Worm (Caenorhabditis elegans): ENCODE results near the gene srsx-19.

The srsx-19 gene

DNA sequence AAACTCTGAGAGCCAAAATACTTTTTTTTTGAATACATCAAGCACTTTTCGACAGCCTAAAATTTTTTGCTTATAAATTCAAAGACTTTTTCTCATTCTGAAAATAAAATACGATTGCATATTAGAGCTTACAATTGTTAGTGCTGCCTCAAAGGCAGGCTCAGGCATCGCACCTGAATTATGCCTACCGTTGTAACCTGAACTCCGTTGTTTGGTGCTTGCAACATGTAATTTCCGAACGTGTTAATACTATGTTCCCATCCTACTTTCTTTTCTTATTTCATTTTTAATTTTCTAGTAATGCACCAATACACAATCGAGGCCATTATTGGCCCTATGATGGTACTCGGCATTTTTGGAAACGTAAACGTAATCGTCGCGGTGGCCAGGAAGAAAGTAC lies at the start of gene srsx-19:
srsx-19 (plus strand) TSS at position 301 of the 400 bp plus-strand sequence.
- TF ChIP-seq med-1 (GFP tag; optimal IDR thresholded peaks at IDR 0.05; ENCODE audit: insufficient read depth): no peak

DNA sequence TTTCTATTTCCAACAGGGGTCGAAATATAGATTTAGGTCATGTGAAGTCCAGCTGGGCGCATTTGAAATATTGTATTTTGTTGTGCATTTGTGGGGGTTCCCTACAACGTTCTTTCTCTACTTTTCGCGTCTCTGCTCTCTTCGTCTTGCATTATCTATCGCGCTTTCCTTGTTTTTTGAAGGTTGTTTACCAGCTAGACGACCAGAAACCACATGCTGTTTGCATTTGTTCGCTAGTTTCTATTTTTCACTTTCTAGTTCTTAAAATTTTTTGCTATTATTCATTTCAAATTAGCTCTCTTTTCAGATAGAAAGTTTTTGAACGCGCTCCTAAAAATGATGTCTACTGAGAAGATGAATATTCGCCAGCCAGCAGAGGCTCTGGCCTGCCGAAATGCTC lies 48.0 kb upstream of the srsx-19 start, which contains the start of gene F55B12.10:
F55B12.10 (plus strand) TSS at position 301 of the 400 bp plus-strand sequence.
- TF ChIP-seq ztf-23 (GFP tag; IDR thresholded peaks at IDR 0.05) (no peak), ref-1 (GFP tag; conservative IDR thresholded peaks at IDR 0.05) (no peak), flt-1 (GFP tag; IDR thresholded peaks at IDR 0.05) (no peak), cog-1 (tag; optimal IDR thresholded peaks at IDR 0.05) (no peak), med-1 (GFP tag; optimal IDR thresholded peaks at IDR 0.05; ENCODE audit: insufficient read depth) (no peak), ztf-29 (GFP tag; IDR thresholded peaks at IDR 0.05) (no peak)

DNA sequence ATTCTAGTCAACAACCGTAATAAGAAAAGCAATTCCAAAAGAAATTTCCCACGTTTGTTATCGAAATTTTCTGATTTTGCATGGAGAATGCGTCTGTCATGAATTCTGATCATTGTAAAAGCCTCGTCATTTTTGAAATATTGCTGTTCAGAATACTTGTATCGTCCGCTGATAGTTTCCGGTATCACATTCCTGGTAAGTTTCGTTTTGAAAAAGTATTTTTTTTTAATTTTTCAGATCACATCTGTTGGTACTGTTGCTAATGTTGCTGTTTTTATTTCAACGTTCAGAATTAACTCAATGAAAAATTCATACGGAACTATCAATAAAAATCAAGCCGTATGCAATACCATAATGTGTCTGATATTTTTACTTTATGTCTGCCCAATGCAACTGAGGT lies 46.5 kb upstream of the srsx-19 start, which contains the start of gene srx-17:
srx-17 (plus strand) TSS at position 301 of the 400 bp plus-strand sequence.
- no peak for TF ChIP-seq cog-1 (tag; optimal IDR thresholded peaks at IDR 0.05)

DNA sequence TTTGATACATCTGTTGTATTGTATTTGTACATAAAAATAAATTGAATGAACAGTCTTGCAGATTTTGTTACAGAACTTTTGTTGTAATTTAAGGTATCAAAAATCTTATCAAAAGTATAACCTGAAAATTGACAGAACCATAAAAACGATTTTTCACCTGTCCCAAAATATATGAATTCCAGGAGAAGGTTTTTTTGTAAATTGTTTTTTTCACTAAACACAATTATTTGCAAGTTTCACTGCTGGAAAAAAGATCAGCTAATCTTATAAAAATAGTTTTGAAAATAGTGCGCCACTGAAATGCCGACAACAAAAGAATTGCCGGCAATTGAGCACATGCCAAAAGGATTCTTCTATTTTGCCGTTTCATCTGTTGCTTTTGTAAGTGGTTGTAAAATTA lies 44.3 kb upstream of the srsx-19 start, which contains the start of gene srx-130:
srx-130 (plus strand) TSS at position 301 of the 400 bp plus-strand sequence.
- TF ChIP-seq flt-1 (GFP tag; IDR thresholded peaks at IDR 0.05): no peak
- no peak for TF ChIP-seq cog-1 (tag; optimal IDR thresholded peaks at IDR 0.05)
- no peak for TF ChIP-seq klf-2 (GFP tag; conservative IDR thresholded peaks at IDR 0.05)
- no peak for TF ChIP-seq med-1 (GFP tag; optimal IDR thresholded peaks at IDR 0.05; ENCODE audit: insufficient read depth)
- TF ChIP-seq ztf-29 (GFP tag; IDR thresholded peaks at IDR 0.05): no peak
- TF ChIP-seq ref-1 (GFP tag; conservative IDR thresholded peaks at IDR 0.05): no peak
- TF ChIP-seq ztf-23 (GFP tag; IDR thresholded peaks at IDR 0.05): no peak
- no peak for TF ChIP-seq tab-1 (GFP tag; IDR thresholded peaks at IDR 0.05)
- no peak for TF ChIP-seq T22C8.4 (GFP tag; IDR thresholded peaks at IDR 0.05)

DNA sequence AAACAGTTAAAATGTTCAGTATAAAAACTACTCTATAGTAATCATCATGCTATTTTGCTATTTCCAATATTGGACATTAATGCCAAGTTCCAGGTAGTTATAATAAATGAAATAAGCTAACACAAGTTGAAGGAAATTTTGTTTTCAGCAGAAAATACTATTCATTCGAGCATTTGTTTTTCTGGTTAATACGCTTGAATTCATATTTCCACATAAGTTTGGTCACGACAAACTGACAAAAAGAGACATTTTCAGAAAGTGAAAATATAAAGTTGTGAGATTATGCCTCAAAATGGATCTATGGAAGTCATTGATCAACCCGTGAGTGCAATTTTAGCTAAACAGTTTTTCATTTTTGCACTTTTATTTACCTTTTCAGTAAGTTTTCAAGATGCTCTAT lies 42.3 kb upstream of the srsx-19 start, which contains the start of gene srx-131:
srx-131 (plus strand) TSS at position 301 of the 400 bp plus-strand sequence.
- no peak for TF ChIP-seq flt-1 (GFP tag; IDR thresholded peaks at IDR 0.05)
- TF ChIP-seq tab-1 (GFP tag; IDR thresholded peaks at IDR 0.05): no peak
- TF ChIP-seq ref-1 (GFP tag; conservative IDR thresholded peaks at IDR 0.05): no peak
- TF ChIP-seq T22C8.4 (GFP tag; IDR thresholded peaks at IDR 0.05): no peak
- no peak for TF ChIP-seq cog-1 (tag; optimal IDR thresholded peaks at IDR 0.05)
- no peak for TF ChIP-seq ztf-23 (GFP tag; IDR thresholded peaks at IDR 0.05)
- TF ChIP-seq ztf-29 (GFP tag; IDR thresholded peaks at IDR 0.05): no peak
- no peak for TF ChIP-seq med-1 (GFP tag; optimal IDR thresholded peaks at IDR 0.05; ENCODE audit: insufficient read depth)
- TF ChIP-seq klf-2 (GFP tag; conservative IDR thresholded peaks at IDR 0.05): no peak

DNA sequence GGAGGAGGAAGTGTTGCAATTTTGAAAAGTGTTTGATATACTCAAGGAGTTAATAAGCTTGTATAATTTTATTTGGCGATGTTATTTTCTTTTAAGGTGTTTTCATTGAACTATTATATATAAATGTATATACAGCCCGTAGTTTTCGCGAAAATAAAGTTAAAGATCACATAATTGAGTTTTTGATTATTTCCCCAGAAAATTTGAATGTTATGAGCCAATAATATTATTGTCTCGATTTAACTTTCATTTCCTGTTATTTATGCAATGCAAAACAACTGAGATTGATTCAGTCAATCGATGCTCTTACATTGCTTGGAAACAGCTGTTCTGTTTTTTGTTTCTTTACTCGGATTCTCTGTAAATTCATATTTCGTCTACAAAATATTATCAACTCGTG lies 39.1 kb upstream of the srsx-19 start, which contains the start of gene srx-133:
srx-133 (plus strand) TSS at position 301 of the 400 bp plus-strand sequence.
- TF ChIP-seq T22C8.4 (GFP tag; IDR thresholded peaks at IDR 0.05) (no peak), ztf-29 (GFP tag; IDR thresholded peaks at IDR 0.05) (no peak), tab-1 (GFP tag; IDR thresholded peaks at IDR 0.05) (no peak), flt-1 (GFP tag; IDR thresholded peaks at IDR 0.05) (no peak), klf-2 (GFP tag; conservative IDR thresholded peaks at IDR 0.05) (no peak), ref-1 (GFP tag; conservative IDR thresholded peaks at IDR 0.05) (no peak)

DNA sequence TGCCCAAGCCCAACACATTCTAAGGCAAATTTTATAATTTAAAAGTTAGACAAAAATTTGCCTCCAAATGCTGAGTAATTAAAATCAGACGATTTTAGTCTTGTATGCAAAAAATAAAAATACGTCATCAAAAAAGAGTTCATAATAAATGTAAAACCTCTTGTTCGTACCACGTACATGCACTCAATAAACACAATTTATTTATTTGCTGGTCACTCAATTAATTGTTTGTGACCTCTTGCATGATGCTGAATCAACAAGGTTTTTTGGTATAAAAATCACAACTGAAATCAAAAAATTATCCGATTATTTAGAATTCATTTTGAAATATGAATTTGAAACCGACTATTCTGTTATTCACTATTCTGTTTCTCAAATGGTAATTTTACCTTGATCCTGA lies 37.3 kb upstream of the srsx-19 start, which contains the start of gene hpx-2:
hpx-2 (plus strand) TSS at position 301 of the 400 bp plus-strand sequence.
- TF ChIP-seq med-1 (GFP tag; optimal IDR thresholded peaks at IDR 0.05; ENCODE audit: insufficient read depth) (no peak), ztf-23 (GFP tag; IDR thresholded peaks at IDR 0.05) (no peak), klf-2 (GFP tag; conservative IDR thresholded peaks at IDR 0.05) (no peak), T22C8.4 (GFP tag; IDR thresholded peaks at IDR 0.05) (no peak), ref-1 (GFP tag; conservative IDR thresholded peaks at IDR 0.05) (no peak)

DNA sequence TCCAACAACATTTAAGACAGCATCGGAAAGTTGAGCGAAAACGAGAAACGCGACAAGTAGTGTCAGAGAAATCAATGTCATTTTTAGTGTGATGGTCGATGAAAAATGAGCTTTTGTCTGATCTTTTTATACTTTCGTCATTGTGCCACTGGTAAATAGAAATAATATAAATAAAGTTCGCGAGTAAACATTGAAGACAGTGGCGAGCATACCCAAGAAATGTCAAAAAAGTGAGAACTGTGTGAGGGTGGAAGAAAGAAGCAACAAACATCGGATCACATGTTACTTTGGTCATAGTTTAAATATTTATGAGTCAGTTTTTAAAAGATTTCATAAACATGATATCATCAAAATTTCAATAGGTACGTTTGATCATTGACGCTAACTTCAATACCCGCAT lies 33.2 kb upstream of the srsx-19 start, which contains the start of gene ttr-21:
ttr-21 (minus strand) TSS at position 100 of the 400 bp plus-strand sequence.
- TF ChIP-seq ztf-29 (GFP tag; IDR thresholded peaks at IDR 0.05) (no peak), cog-1 (tag; optimal IDR thresholded peaks at IDR 0.05) (no peak), tab-1 (GFP tag; IDR thresholded peaks at IDR 0.05) (no peak)

DNA sequence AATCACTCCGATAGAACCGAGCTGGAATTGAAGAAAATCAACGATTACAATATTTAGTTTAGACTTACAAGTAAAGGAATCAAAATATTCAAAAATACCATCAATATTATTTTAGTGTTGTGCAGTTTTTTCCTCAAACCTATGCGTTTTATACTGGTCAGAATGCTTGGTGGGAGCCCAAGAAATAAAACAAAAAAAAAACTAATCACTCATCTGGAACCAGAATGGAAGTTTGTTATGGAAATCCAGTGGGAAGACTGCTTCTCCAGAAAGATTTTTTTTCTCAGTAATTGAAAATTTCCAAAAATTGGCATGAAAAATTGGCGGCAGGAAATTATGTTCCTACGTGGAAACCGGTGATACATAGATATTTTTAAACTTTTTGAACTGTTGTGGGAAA lies 31.1 kb upstream of the srsx-19 start, which contains the start of gene srx-134:
srx-134 (minus strand) TSS at position 101 of the 400 bp plus-strand sequence.
- no peak for TF ChIP-seq ref-1 (GFP tag; conservative IDR thresholded peaks at IDR 0.05)
- no peak for TF ChIP-seq cog-1 (tag; optimal IDR thresholded peaks at IDR 0.05)
- TF ChIP-seq flt-1 (GFP tag; IDR thresholded peaks at IDR 0.05): no peak
- no peak for TF ChIP-seq ztf-29 (GFP tag; IDR thresholded peaks at IDR 0.05)
- TF ChIP-seq klf-2 (GFP tag; conservative IDR thresholded peaks at IDR 0.05): no peak
- no peak for TF ChIP-seq ztf-23 (GFP tag; IDR thresholded peaks at IDR 0.05)
- no peak for TF ChIP-seq tab-1 (GFP tag; IDR thresholded peaks at IDR 0.05)
- no peak for TF ChIP-seq T22C8.4 (GFP tag; IDR thresholded peaks at IDR 0.05)
- no peak for TF ChIP-seq med-1 (GFP tag; optimal IDR thresholded peaks at IDR 0.05; ENCODE audit: insufficient read depth)

DNA sequence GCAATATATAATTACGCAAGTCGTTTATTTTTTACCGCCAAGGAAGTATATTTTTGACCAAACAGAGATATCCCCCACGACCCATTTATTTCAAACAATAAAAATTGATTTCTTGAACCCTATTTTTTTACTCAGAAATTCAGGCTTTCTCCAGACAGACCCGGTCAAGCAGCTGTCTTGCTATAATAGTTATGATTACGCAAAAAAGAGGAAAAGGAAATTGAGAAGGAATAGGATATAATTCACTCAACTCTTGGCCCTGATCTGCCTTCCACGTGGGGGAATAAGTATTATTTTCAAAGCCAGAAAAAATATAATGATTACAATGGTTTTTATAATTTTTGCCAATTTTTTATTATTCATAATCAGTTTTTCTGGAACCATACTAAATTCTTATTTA lies 30.3 kb upstream of the srsx-19 start, which contains the start of gene srx-136:
srx-136 (plus strand) TSS at position 301 of the 400 bp plus-strand sequence.
- TF ChIP-seq tab-1 (GFP tag; IDR thresholded peaks at IDR 0.05) (no peak), ztf-23 (GFP tag; IDR thresholded peaks at IDR 0.05) (no peak), med-1 (GFP tag; optimal IDR thresholded peaks at IDR 0.05; ENCODE audit: insufficient read depth) (no peak), ref-1 (GFP tag; conservative IDR thresholded peaks at IDR 0.05) (no peak), klf-2 (GFP tag; conservative IDR thresholded peaks at IDR 0.05) (no peak), cog-1 (tag; optimal IDR thresholded peaks at IDR 0.05) (no peak), T22C8.4 (GFP tag; IDR thresholded peaks at IDR 0.05) (no peak), ztf-29 (GFP tag; IDR thresholded peaks at IDR 0.05) (no peak), flt-1 (GFP tag; IDR thresholded peaks at IDR 0.05) (no peak)

DNA sequence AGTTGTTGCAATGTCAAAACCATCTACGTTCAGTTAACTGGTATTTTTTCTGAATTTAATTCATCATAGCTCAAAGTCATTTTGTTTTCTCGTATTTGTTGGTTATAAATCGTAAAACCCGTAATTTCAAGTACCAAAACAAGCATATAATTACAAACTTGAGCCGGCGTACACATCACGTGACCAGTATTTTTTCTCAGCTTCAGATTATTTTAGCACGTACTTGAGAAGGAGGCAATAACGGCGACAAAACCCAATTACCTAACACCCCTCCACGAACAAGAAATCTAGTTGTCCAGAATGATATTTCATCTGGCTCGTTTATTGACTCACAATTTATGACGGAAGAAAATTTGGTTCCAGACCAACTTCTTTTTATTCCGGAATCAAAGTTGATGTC lies 28.6 kb upstream of the srsx-19 start, which contains the start of gene srx-135:
srx-135 (plus strand) TSS at position 301 of the 400 bp plus-strand sequence.
- TF ChIP-seq klf-2 (GFP tag; conservative IDR thresholded peaks at IDR 0.05) (no peak), med-1 (GFP tag; optimal IDR thresholded peaks at IDR 0.05; ENCODE audit: insufficient read depth) (no peak), ref-1 (GFP tag; conservative IDR thresholded peaks at IDR 0.05) (no peak), cog-1 (tag; optimal IDR thresholded peaks at IDR 0.05) (no peak), ztf-29 (GFP tag; IDR thresholded peaks at IDR 0.05) (no peak), ztf-23 (GFP tag; IDR thresholded peaks at IDR 0.05) (no peak), flt-1 (GFP tag; IDR thresholded peaks at IDR 0.05) (no peak), T22C8.4 (GFP tag; IDR thresholded peaks at IDR 0.05) (no peak), tab-1 (GFP tag; IDR thresholded peaks at IDR 0.05) (no peak)
